Worm (Caenorhabditis elegans): ENCODE data around the gene F19H6.5.

F19H6.5 gene

DNA sequence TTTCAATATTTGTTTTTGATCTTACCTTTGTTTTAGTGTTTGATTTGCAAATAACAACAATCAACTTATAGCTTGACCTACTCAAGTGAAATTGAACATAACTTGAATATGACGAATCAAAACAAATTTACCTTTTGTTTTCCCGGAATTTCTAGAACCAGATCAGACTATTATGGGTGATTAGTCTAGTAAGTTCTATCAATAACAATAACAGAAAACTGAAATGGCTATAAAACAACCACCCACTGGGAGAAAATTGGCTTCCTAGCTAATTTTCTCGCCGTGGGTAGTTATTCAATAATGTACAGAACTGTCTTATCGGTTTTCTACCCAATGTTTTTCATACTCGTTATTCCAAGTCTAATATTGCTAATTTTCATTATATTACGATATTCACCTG lies 36.0 kb downstream of the F19H6.5 start, which contains the start of gene srd-45:
Gene srd-45 (plus strand): TSS at position 301 of the 400 bp plus-strand sequence.
- TF ChIP-seq scrt-1 (GFP tag; IDR thresholded peaks at IDR 0.05): no peak
- no peak for TF ChIP-seq pes-1 (GFP tag; IDR thresholded peaks at IDR 0.05)
- TF ChIP-seq hmg-4 (GFP tag; optimal IDR thresholded peaks at IDR 0.05): no peak
- TF ChIP-seq hnd-1 (tag; optimal IDR thresholded peaks at IDR 0.05): no peak
- no peak for TF ChIP-seq B0310.2 (tag; optimal IDR thresholded peaks at IDR 0.05)

DNA sequence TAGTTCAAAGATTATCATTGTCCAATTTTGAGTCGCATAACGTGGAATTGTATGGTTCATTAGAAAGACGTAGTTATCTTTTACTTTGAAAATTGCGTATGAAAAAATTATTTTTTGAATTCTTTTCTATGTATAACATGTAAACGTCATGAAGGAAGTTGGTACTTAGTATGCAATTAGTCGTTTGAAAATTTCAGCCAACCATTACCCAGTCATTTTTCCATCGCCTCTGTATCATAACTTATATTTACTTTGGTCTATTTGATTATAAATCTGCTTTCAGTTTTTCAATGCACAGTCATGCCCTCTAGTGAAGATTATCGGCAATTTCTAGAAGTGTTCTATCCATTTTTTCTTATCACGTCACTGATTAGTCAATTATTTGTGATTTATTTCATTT lies 38.3 kb downstream of the F19H6.5 start, which contains the start of gene srd-41:
Gene srd-41 (plus strand): TSS at position 301 of the 400 bp plus-strand sequence.
- TF ChIP-seq tbx-37 (GFP tag; conservative IDR thresholded peaks at IDR 0.05) (no peak), hmg-4 (GFP tag; optimal IDR thresholded peaks at IDR 0.05) (no peak), tra-4 (tag; optimal IDR thresholded peaks at IDR 0.05) (no peak), hmbx-1 (tag; optimal IDR thresholded peaks at IDR 0.05) (no peak), ets-7 (tag; optimal IDR thresholded peaks at IDR 0.05) (no peak), hnd-1 (tag; optimal IDR thresholded peaks at IDR 0.05) (no peak), flt-1 (GFP tag; IDR thresholded peaks at IDR 0.05) (no peak), tbx-11 (GFP tag; IDR thresholded peaks at IDR 0.05) (no peak), ama-1 (optimal IDR thresholded peaks at IDR 0.05) (no peak), B0310.2 (tag; optimal IDR thresholded peaks at IDR 0.05) (no peak), aly-1 (tag; optimal IDR thresholded peaks at IDR 0.05) (no peak), ceh-36 (tag; optimal IDR thresholded peaks at IDR 0.05) (no peak), sea-1 (GFP tag; conservative IDR thresholded peaks at IDR 0.05) (no peak), scrt-1 (GFP tag; IDR thresholded peaks at IDR 0.05) (no peak), ceh-13 (GFP tag; optimal IDR thresholded peaks at IDR 0.05) (no peak)

DNA sequence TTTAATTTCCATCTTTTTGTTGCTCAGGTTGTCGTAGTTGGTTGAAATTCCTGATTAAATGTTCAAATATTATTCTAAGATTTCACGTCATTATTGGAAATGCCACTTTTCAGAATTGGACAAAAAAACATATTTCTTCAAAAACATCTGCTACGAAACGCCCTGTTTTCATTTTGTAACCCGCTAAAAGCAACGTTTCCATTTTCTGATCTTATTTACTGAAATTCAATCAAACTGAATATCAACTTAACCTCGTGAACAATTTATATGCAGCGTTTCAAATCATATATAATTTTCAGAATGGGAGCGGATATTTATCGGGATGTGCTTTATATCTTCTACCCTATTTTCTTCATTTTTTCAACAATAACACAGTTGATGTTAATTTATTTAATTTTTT lies 41.3 kb downstream of the F19H6.5 start, which contains the start of gene srd-40:
Gene srd-40 (plus strand): TSS at position 301 of the 400 bp plus-strand sequence.
- TF ChIP-seq ceh-36 (tag; optimal IDR thresholded peaks at IDR 0.05) (no peak), ama-1 (optimal IDR thresholded peaks at IDR 0.05) (no peak), ets-7 (tag; optimal IDR thresholded peaks at IDR 0.05) (no peak), aly-1 (tag; optimal IDR thresholded peaks at IDR 0.05) (no peak), B0310.2 (tag; optimal IDR thresholded peaks at IDR 0.05) (no peak), tra-4 (tag; optimal IDR thresholded peaks at IDR 0.05) (no peak), scrt-1 (GFP tag; IDR thresholded peaks at IDR 0.05) (no peak), pes-1 (GFP tag; IDR thresholded peaks at IDR 0.05) (no peak), sea-1 (GFP tag; conservative IDR thresholded peaks at IDR 0.05) (no peak), F13C5.2 (tag; optimal IDR thresholded peaks at IDR 0.05) (no peak), tbx-37 (GFP tag; conservative IDR thresholded peaks at IDR 0.05) (no peak), flt-1 (GFP tag; IDR thresholded peaks at IDR 0.05) (no peak), hmg-4 (GFP tag; optimal IDR thresholded peaks at IDR 0.05) (no peak), hmbx-1 (tag; optimal IDR thresholded peaks at IDR 0.05) (no peak), hnd-1 (tag; optimal IDR thresholded peaks at IDR 0.05) (no peak), ceh-13 (GFP tag; optimal IDR thresholded peaks at IDR 0.05) (no peak), tbx-11 (GFP tag; IDR thresholded peaks at IDR 0.05) (no peak)

DNA sequence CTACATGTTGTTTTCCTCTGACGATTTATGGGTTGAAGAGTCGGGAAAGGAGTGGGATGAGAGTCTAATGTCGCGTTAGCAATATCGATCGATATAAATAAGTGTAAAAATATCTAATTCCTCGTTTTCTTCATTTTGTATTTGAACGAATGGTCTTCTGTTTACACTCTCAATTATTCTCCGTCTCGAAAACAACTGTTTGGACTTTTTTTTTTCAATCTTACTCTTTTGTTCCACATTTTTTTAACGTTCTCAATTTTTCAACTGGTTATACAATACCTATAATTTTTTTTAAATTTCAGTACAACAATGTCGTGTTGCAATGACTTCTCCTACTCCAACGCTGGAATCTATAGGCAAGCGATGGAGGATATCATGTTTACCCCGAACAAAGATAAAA lies 43.3 kb downstream of the F19H6.5 start, which contains the start of gene F17A2.13:
Gene F17A2.13 (plus strand): TSS at position 301 of the 400 bp plus-strand sequence.
- TF ChIP-seq tbx-11 (GFP tag; IDR thresholded peaks at IDR 0.05) (no peak), F13C5.2 (tag; optimal IDR thresholded peaks at IDR 0.05) (no peak), aly-1 (tag; optimal IDR thresholded peaks at IDR 0.05) (no peak), hmg-4 (GFP tag; optimal IDR thresholded peaks at IDR 0.05) (no peak), ceh-13 (GFP tag; optimal IDR thresholded peaks at IDR 0.05) (no peak), ceh-36 (tag; optimal IDR thresholded peaks at IDR 0.05) (no peak), ama-1 (optimal IDR thresholded peaks at IDR 0.05) (no peak), flt-1 (GFP tag; IDR thresholded peaks at IDR 0.05) (no peak), sea-1 (GFP tag; conservative IDR thresholded peaks at IDR 0.05) (no peak), scrt-1 (GFP tag; IDR thresholded peaks at IDR 0.05) (no peak), hmbx-1 (tag; optimal IDR thresholded peaks at IDR 0.05) (no peak), tbx-37 (GFP tag; conservative IDR thresholded peaks at IDR 0.05) (no peak), tra-4 (tag; optimal IDR thresholded peaks at IDR 0.05) (no peak), pes-1 (GFP tag; IDR thresholded peaks at IDR 0.05) (no peak), B0310.2 (tag; optimal IDR thresholded peaks at IDR 0.05) (no peak)

DNA sequence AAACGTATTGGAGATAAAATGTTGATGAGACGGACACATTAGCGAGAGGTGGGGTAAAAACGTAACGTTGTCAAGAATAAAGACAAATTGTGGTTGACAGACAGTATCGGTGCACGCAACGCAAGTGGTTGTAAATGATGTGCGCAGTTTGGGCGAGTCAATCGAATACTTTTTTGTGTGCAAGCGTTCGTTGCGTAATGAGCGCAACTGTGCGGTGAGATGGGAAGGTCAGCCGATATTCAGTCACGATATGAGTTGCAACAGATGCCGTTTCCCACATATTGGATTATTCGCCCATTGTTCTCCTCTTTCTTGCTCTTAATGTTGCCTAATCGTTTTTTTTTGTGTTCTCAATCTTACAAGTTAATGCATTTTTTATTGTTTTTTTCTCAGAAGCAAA lies 44.0 kb downstream of the F19H6.5 start, which contains the start of gene ceh-40:
Gene ceh-40 (minus strand): TSS at position 41 of the 400 bp plus-strand sequence.
- TF ChIP-seq aly-1 (tag; optimal IDR thresholded peaks at IDR 0.05) (no peak), scrt-1 (GFP tag; IDR thresholded peaks at IDR 0.05) (no peak), tbx-37 (GFP tag; conservative IDR thresholded peaks at IDR 0.05) (no peak), hnd-1 (tag; optimal IDR thresholded peaks at IDR 0.05) (no peak), ceh-36 (tag; optimal IDR thresholded peaks at IDR 0.05) (no peak), ama-1 (optimal IDR thresholded peaks at IDR 0.05) (no peak), tra-4 (tag; optimal IDR thresholded peaks at IDR 0.05) (no peak), ets-7 (tag; optimal IDR thresholded peaks at IDR 0.05) (no peak), pes-1 (GFP tag; IDR thresholded peaks at IDR 0.05) (no peak), flt-1 (GFP tag; IDR thresholded peaks at IDR 0.05) (no peak), tbx-11 (GFP tag; IDR thresholded peaks at IDR 0.05) (no peak), hmg-4 (GFP tag; optimal IDR thresholded peaks at IDR 0.05) (no peak), B0310.2 (tag; optimal IDR thresholded peaks at IDR 0.05) (no peak), hmbx-1 (tag; optimal IDR thresholded peaks at IDR 0.05) (no peak), ceh-13 (GFP tag; optimal IDR thresholded peaks at IDR 0.05) (no peak), sea-1 (GFP tag; conservative IDR thresholded peaks at IDR 0.05) (no peak; the same call in 1 of the 2 replicates), F13C5.2 (tag; optimal IDR thresholded peaks at IDR 0.05) (no peak)

DNA sequence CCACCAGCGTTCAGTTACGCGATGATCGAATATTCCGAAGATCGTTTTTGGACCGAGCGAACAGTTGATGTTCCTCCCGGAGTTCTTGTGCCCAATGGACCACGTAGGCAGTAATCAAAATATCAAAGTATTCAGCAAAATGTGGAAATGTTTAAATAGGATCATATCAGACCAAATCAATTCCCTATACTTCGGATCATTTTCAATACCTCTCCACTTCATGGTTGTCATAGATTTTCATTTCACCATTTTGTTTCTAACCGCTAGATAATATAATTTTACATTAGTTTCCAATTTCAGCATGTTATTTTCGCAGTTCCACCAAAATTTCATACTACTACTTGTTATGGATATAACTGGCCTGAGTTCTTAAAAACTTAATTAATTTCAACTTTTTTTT lies 47.1 kb downstream of the F19H6.5 start:
- TF ChIP-seq hmg-4 (GFP tag; optimal IDR thresholded peaks at IDR 0.05) (no peak), ceh-36 (tag; optimal IDR thresholded peaks at IDR 0.05) (no peak), B0310.2 (tag; optimal IDR thresholded peaks at IDR 0.05) (no peak), tbx-37 (GFP tag; conservative IDR thresholded peaks at IDR 0.05) (no peak), aly-1 (tag; optimal IDR thresholded peaks at IDR 0.05) (no peak), ama-1 (optimal IDR thresholded peaks at IDR 0.05) (no peak), hnd-1 (tag; optimal IDR thresholded peaks at IDR 0.05) (no peak), tbx-11 (GFP tag; IDR thresholded peaks at IDR 0.05) (no peak), sea-1 (GFP tag; conservative IDR thresholded peaks at IDR 0.05) (no peak)

DNA sequence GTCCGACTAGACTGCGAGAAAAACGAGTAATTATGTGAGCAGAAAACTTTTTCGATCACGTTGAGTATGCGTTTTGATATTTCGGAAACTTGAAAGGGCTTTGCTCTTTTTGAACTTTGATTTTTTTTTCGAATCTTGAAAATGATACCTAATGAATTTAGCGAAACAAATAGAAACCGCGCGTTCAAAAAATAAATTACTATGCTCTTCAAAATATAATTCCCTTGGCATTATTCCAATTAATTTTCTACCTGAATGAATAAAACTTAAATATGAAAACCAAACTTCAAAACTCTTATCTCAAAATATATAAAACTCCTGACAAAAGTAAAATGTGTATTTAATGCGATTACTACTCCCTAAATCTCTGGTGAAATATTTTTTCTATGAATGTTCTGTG lies 49.4 kb downstream of the F19H6.5 start, which contains the start of gene xtr-2:
Gene xtr-2 (plus strand): TSS at position 301 of the 400 bp plus-strand sequence.
- TF ChIP-seq ceh-13 (GFP tag; optimal IDR thresholded peaks at IDR 0.05) (no peak), hmg-4 (GFP tag; optimal IDR thresholded peaks at IDR 0.05) (no peak), hnd-1 (tag; optimal IDR thresholded peaks at IDR 0.05) (no peak), scrt-1 (GFP tag; IDR thresholded peaks at IDR 0.05) (no peak), flt-1 (GFP tag; IDR thresholded peaks at IDR 0.05) (no peak), sea-1 (GFP tag; conservative IDR thresholded peaks at IDR 0.05) (no peak), tbx-11 (GFP tag; IDR thresholded peaks at IDR 0.05) (no peak), hmbx-1 (tag; optimal IDR thresholded peaks at IDR 0.05) (no peak), aly-1 (tag; optimal IDR thresholded peaks at IDR 0.05) (no peak), ets-7 (tag; optimal IDR thresholded peaks at IDR 0.05) (no peak), ama-1 (optimal IDR thresholded peaks at IDR 0.05) (no peak), tra-4 (tag; optimal IDR thresholded peaks at IDR 0.05) (no peak), tbx-37 (GFP tag; conservative IDR thresholded peaks at IDR 0.05) (no peak)
